Worm (Caenorhabditis elegans): ENCODE measurements around the gene F35C11.6.

Gene F35C11.6

ce11 chrII:8259674-8260073, 736 bp upstream of the F35C11.6 start (continued):
- TF ChIP-seq nhr-25 (tag; optimal IDR thresholded peaks at IDR 0.05; ENCODE audit: borderline replicate concordance, insufficient read depth), result peak; percentile 2
- no peak for TF ChIP-seq attf-4 (tag; optimal IDR thresholded peaks at IDR 0.05)
- TF ChIP-seq arid-1 (GFP tag; conservative IDR thresholded peaks at IDR 0.05), result no peak
- TF ChIP-seq saeg-2 (GFP tag; IDR thresholded peaks at IDR 0.05), result no peak
- no peak for TF ChIP-seq ceh-44 (GFP tag; IDR thresholded peaks at IDR 0.05)
- TF ChIP-seq F10B5.3 (tag; optimal IDR thresholded peaks at IDR 0.05), result no peak
- TF ChIP-seq mxl-3 (GFP tag; optimal IDR thresholded peaks at IDR 0.05), result peak; percentile 27
- TF ChIP-seq unc-62 (GFP tag; optimal IDR thresholded peaks at IDR 0.05 in 1 of 2), result peak in 1 of 2 experiments; percentile 7
- no peak for TF ChIP-seq unc-62 (tag; optimal IDR thresholded peaks at IDR 0.05)
- TF ChIP-seq nhr-41 (GFP tag; IDR thresholded peaks at IDR 0.05), result no peak
- TF ChIP-seq lin-1 (GFP tag; IDR thresholded peaks at IDR 0.05), result no peak
- TF ChIP-seq hlh-11 (tag; optimal IDR thresholded peaks at IDR 0.05), result peak; percentile 50
- no peak for TF ChIP-seq ztf-7 (tag; optimal IDR thresholded peaks at IDR 0.05)
- TF ChIP-seq ztf-11 (tag; optimal IDR thresholded peaks at IDR 0.05), result no peak
- no peak for TF ChIP-seq pqm-1 (tag; optimal IDR thresholded peaks at IDR 0.05)
- no peak for TF ChIP-seq ceh-32 (tag; optimal IDR thresholded peaks at IDR 0.05; ENCODE audit: poor library complexity)
- no peak for TF ChIP-seq madf-9 (GFP tag; conservative IDR thresholded peaks at IDR 0.05)
- no peak for TF ChIP-seq nhr-76 (tag; optimal IDR thresholded peaks at IDR 0.05)
- TF ChIP-seq ZK546.5 (tag; optimal IDR thresholded peaks at IDR 0.05), result no peak
- TF ChIP-seq tra-1 (GFP tag; IDR thresholded peaks at IDR 0.05), result 0 out of 2 replicates have a peak, but pooled peaks have one; percentile 15

- TF ChIP-seq lin-29 (GFP tag; IDR thresholded peaks at IDR 0.05), result no peak
Measured at ce11 chrII:8256013-8256412, 2.9 kb downstream of the F35C11.6 start, which contains the start of gene F35C11.7. TSS of gene F35C11.7 (plus strand) at chrII:8256313.

ce11 chrII:8253160-8253793, 5.7 kb downstream of the F35C11.6 start, which contains the start of gene F35C11.5:
TSS of gene F35C11.5 (plus strand) at chrII:8253743.
- TF ChIP-seq unc-130 (GFP tag; optimal IDR thresholded peaks at IDR 0.05) (peak; percentile 46), nhr-77 (tag; optimal IDR thresholded peaks at IDR 0.05) (no peak), duxl-1 (tag; optimal IDR thresholded peaks at IDR 0.05; ENCODE audit: poor library complexity) (no peak), ZK546.5 (tag; optimal IDR thresholded peaks at IDR 0.05) (no peak), nhr-76 (tag; optimal IDR thresholded peaks at IDR 0.05) (no peak), nhr-102 (tag; optimal IDR thresholded peaks at IDR 0.05) (no peak)

- TF ChIP-seq daf-16 (GFP tag; optimal IDR thresholded peaks at IDR 0.05) (no peak), daf-16 (tag; optimal IDR thresholded peaks at IDR 0.05) (peak; percentile 4), pqm-1 (tag; optimal IDR thresholded peaks at IDR 0.05) (no peak), dve-1 (tag; optimal IDR thresholded peaks at IDR 0.05; ENCODE audit: insufficient read depth) (peak; percentile 28), nhr-25 (tag; optimal IDR thresholded peaks at IDR 0.05; ENCODE audit: borderline replicate concordance, insufficient read depth) (no peak), lim-7 (GFP tag; IDR thresholded peaks at IDR 0.05) (no peak), lin-29 (GFP tag; IDR thresholded peaks at IDR 0.05) (no peak), nhr-48 (tag; optimal IDR thresholded peaks at IDR 0.05) (no peak), lin-1 (GFP tag; IDR thresholded peaks at IDR 0.05) (no peak), mxl-3 (GFP tag; optimal IDR thresholded peaks at IDR 0.05) (no peak), snpc-4 (tag; optimal IDR thresholded peaks at IDR 0.05) (no peak), madf-5 (GFP tag; IDR thresholded peaks at IDR 0.05) (no peak), duxl-1 (tag; optimal IDR thresholded peaks at IDR 0.05; ENCODE audit: poor library complexity) (no peak), cey-2 (tag; optimal IDR thresholded peaks at IDR 0.05; ENCODE audit: borderline replicate concordance, insufficient read depth) (no peak), lin-39 (tag; optimal IDR thresholded peaks at IDR 0.05) (no peak)
Measured at ce11 chrII:8249710-8250109, 9.2 kb downstream of the F35C11.6 start.
